Fruit fly (Drosophila melanogaster) whole organism: ENCODE results near the gene eco.
A peak's percentile ranks its signal among the peaks of the same experiment; 100 is the strongest.

Experiments used
- CG8478 ChIP-seq: fragments of >200 bp; optimal IDR thresholded peaks from 2 replicates; lab custom pipeline; 2018; ENCODE audit warnings: inconsistent platforms
- Dll ChIP-seq: fragments of >200 bp; optimal IDR thresholded peaks from 2 replicates; lab custom pipeline; 2017
- EcR ChIP-seq, 2 experiments: fragments of >200 bp; optimal IDR thresholded peaks; 2 replicates each; lab custom pipeline; 2017; ENCODE audit warnings: missing biosample characterization in 2 of 2, missing genetic modification characterization in 2 of 2, missing genetic modification reagents in 2 of 2
- pan ChIP-seq: fragments of >200 bp; optimal IDR thresholded peaks from 2 replicates; lab custom pipeline; 2017
- psq ChIP-seq: fragments of >200 bp; optimal IDR thresholded peaks from 2 replicates; lab custom pipeline; 2017
- usp ChIP-seq: fragments of >200 bp; optimal IDR thresholded peaks from 2 replicates; lab custom pipeline; 2017; ENCODE audit warnings: missing biosample characterization, missing genetic modification characterization, mixed read lengths

The eco gene

dm6 chr3L:7367798-7368678, 28.9 kb upstream of the eco start:
- TF ChIP-seq Dll, result no peak
- no peak for TF ChIP-seq CG8478 (lab: Kevin White, UChicago)
- TF ChIP-seq EcR (GFP tag; optimal IDR thresholded peaks at IDR 0.05; lab: Kevin White, UChicago), result no peak
- TF ChIP-seq pan (lab: Kevin White, UChicago), result no peak
- no peak for TF ChIP-seq usp (GFP tag; lab: Kevin White, UChicago)
- no peak for TF ChIP-seq psq (lab: Kevin White, UChicago)

dm6 chr3L:7364717-7365278, 25.7 kb upstream of the eco start:
- TF ChIP-seq pan (lab: Kevin White, UChicago) (no peak), EcR (GFP tag; optimal IDR thresholded peaks at IDR 0.05; lab: Kevin White, UChicago) (no peak)

- TF ChIP-seq pan (lab: Kevin White, UChicago) (no peak), EcR (GFP tag; optimal IDR thresholded peaks at IDR 0.05; lab: Kevin White, UChicago) (no peak), Dll (no peak), CG8478 (lab: Kevin White, UChicago) (no peak), usp (GFP tag; lab: Kevin White, UChicago) (no peak), psq (lab: Kevin White, UChicago) (no peak)
Measured at dm6 chr3L:7361095-7361522, 22.0 kb upstream of the eco start.

- TF ChIP-seq CG8478 (lab: Kevin White, UChicago), result no peak
- TF ChIP-seq pan (lab: Kevin White, UChicago), result no peak
- TF ChIP-seq Dll, result no peak
- no peak for TF ChIP-seq EcR (GFP tag; optimal IDR thresholded peaks at IDR 0.05; lab: Kevin White, UChicago)
- no peak for TF ChIP-seq psq (lab: Kevin White, UChicago)
- no peak for TF ChIP-seq usp (GFP tag; lab: Kevin White, UChicago)
Measured at dm6 chr3L:7360324-7360852, 21.2 kb upstream of the eco start, which contains the start of gene Sec63. Gene Sec63 (plus strand): TSS chr3L:7360561.

- TF ChIP-seq psq (lab: Kevin White, UChicago) (no peak), CG8478 (lab: Kevin White, UChicago) (no peak), pan (lab: Kevin White, UChicago) (no peak), EcR (GFP tag; optimal IDR thresholded peaks at IDR 0.05; lab: Kevin White, UChicago) (no peak), usp (GFP tag; lab: Kevin White, UChicago) (no peak), Dll (no peak)
Measured at dm6 chr3L:7359827-7360323, 20.7 kb upstream of the eco start, which contains the start of gene pst. Gene pst (minus strand): TSS chr3L:7360263.

dm6 chr3L:7356386-7357117, 17.4 kb upstream of the eco start, which contains the start of gene CTCF:
Gene CTCF (minus strand): TSS chr3L:7356713.
- TF ChIP-seq psq (lab: Kevin White, UChicago), result no peak
- no peak for TF ChIP-seq usp (GFP tag; lab: Kevin White, UChicago)
- TF ChIP-seq EcR (GFP tag; optimal IDR thresholded peaks at IDR 0.05; lab: Kevin White, UChicago), result no peak
- TF ChIP-seq CG8478 (lab: Kevin White, UChicago), result no peak
- no peak for TF ChIP-seq pan (lab: Kevin White, UChicago)
- TF ChIP-seq Dll, result no peak

dm6 chr3L:7349311-7349710, 10.2 kb upstream of the eco start:
- no peak for TF ChIP-seq Dll
- TF ChIP-seq CG8478 (lab: Kevin White, UChicago), result no peak
- TF ChIP-seq usp (GFP tag; lab: Kevin White, UChicago), result no peak
- TF ChIP-seq EcR (GFP tag; optimal IDR thresholded peaks at IDR 0.05; lab: Kevin White, UChicago), result no peak
- TF ChIP-seq pan (lab: Kevin White, UChicago), result no peak
- no peak for TF ChIP-seq psq (lab: Kevin White, UChicago)

- no peak for TF ChIP-seq usp (GFP tag; lab: Kevin White, UChicago)
- TF ChIP-seq CG8478 (lab: Kevin White, UChicago), result no peak
- TF ChIP-seq EcR (GFP tag; optimal IDR thresholded peaks at IDR 0.05; lab: Kevin White, UChicago), result no peak
- no peak for TF ChIP-seq psq (lab: Kevin White, UChicago)
- no peak for TF ChIP-seq pan (lab: Kevin White, UChicago)
- TF ChIP-seq Dll, result no peak
Measured at dm6 chr3L:7347984-7348631, 9.0 kb upstream of the eco start, which contains the start of the genes Srp19 and qm. Gene Srp19 (minus strand): TSS chr3L:7348034. Gene qm (plus strand): TSS chr3L:7348313.

- no peak for TF ChIP-seq usp (GFP tag; lab: Kevin White, UChicago)
- TF ChIP-seq Dll, result no peak
- TF ChIP-seq CG8478 (lab: Kevin White, UChicago), result no peak
- no peak for TF ChIP-seq EcR (GFP tag; optimal IDR thresholded peaks at IDR 0.05; lab: Kevin White, UChicago)
- TF ChIP-seq pan (lab: Kevin White, UChicago), result no peak
Measured at dm6 chr3L:7346951-7347350, 7.8 kb upstream of the eco start, which contains the start of gene CG14834. Gene CG14834 (minus strand): TSS chr3L:7347123.

dm6 chr3L:7344965-7345427, 5.9 kb upstream of the eco start, which contains the start of gene Cln7:
Gene Cln7 (minus strand): TSS chr3L:7345183.
- TF ChIP-seq Dll (peak; percentile 12), usp (GFP tag; lab: Kevin White, UChicago) (no peak), psq (lab: Kevin White, UChicago) (no peak)
